Fruit fly (Drosophila melanogaster): Measurements from ENCODE around the gene phu.

DNA sequence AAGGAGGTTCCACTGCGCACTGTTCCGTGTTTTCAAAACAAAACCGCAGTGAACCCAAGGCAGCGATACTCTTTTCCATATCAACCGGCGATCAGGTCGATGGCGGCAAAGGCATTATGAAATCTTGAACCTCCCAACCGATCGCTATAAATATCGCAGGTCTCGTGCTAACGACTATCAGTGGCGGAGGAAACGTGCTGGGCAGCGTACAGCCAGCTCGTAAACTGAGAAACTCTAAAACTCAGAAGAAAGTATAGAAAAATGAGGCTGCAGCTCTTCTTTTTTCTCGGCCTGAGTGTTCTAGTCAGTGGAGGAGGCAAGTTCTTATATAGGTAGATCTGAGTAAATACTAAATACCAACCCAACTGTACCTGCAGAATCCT lies at the start of gene phu:
- TF ChIP-seq CG12155 (GFP tag; optimal IDR thresholded peaks at IDR 0.05) (no peak), CG9609 (GFP tag; optimal IDR thresholded peaks at IDR 0.05) (no peak), CG43689 (GFP tag; IDR thresholded peaks at IDR 0.05) (no peak), CG11085 (GFP tag; IDR thresholded peaks at IDR 0.05) (no peak), Sox102F (GFP tag; optimal IDR thresholded peaks at IDR 0.05) (no peak), otp (GFP tag; IDR thresholded peaks at IDR 0.05) (no peak), ci (GFP tag; IDR thresholded peaks at IDR 0.05) (no peak), Hmr (GFP tag; optimal IDR thresholded peaks at IDR 0.05) (no peak), ase (GFP tag; IDR thresholded peaks at IDR 0.05) (no peak), grn (GFP tag; optimal IDR thresholded peaks at IDR 0.05) (peak; percentile 39), CG1647 (GFP tag; optimal IDR thresholded peaks at IDR 0.05) (no peak), CG6272 (GFP tag; IDR thresholded peaks at IDR 0.05) (no peak), sim (GFP tag; IDR thresholded peaks at IDR 0.05) (no peak), Atf-2 (GFP tag; optimal IDR thresholded peaks at IDR 0.05) (no peak)
